Fruit fly (Drosophila melanogaster): ENCODE data around the gene APC7.

APC7 gene

dm6 chrX:6571234-6571915, 25.5 kb upstream of the APC7 start (continued):
- TF ChIP-seq sd (tag; optimal IDR thresholded peaks at IDR 0.05) (peak; percentile 59), stwl (tag; optimal IDR thresholded peaks at IDR 0.05) (peak; percentile 11), jigr1 (GFP tag; IDR thresholded peaks at IDR 0.05) (peak; percentile 83), Ada2b (GFP tag; IDR thresholded peaks at IDR 0.05) (peak; percentile 67), Mrtf (GFP tag; IDR thresholded peaks at IDR 0.05) (peak; percentile 48; the same call in 1 of the 3 replicates), usp (GFP tag; optimal IDR thresholded peaks at IDR 0.05) (no peak), CG8089 (GFP tag; optimal IDR thresholded peaks at IDR 0.05) (peak; percentile 32), CG3065 (GFP tag; optimal IDR thresholded peaks at IDR 0.05) (peak; percentile 40), Awh (GFP tag; IDR thresholded peaks at IDR 0.05) (peak; percentile 66), prd (optimal IDR thresholded peaks at IDR 0.05) (no peak), prd (GFP tag; IDR thresholded peaks at IDR 0.05) (peak; percentile 86), CG15601 (tag; optimal IDR thresholded peaks at IDR 0.05) (peak; percentile 93), CG34376 (GFP tag; optimal IDR thresholded peaks at IDR 0.05) (peak; percentile 22), dmrt99B (tag; optimal IDR thresholded peaks at IDR 0.05) (peak; percentile 95), Antp (GFP tag; optimal IDR thresholded peaks at IDR 0.05) (peak; percentile 35), CG16815 (GFP tag; optimal IDR thresholded peaks at IDR 0.05) (peak; percentile 82), CG10267 (tag; optimal IDR thresholded peaks at IDR 0.05) (peak; percentile 90), Poxn (GFP tag; IDR thresholded peaks at IDR 0.05) (no peak), seq (GFP tag; IDR thresholded peaks at IDR 0.05) (peak; percentile 85), CG18476 (GFP tag; optimal IDR thresholded peaks at IDR 0.05) (peak; percentile 72), crp (GFP tag; optimal IDR thresholded peaks at IDR 0.05) (peak in 1 of 2 experiments; percentile 51), ash1 (GFP tag; optimal IDR thresholded peaks at IDR 0.05) (no peak), CG10959 (GFP tag; IDR thresholded peaks at IDR 0.05) (peak; percentile 80), Sox100B (GFP tag; optimal IDR thresholded peaks at IDR 0.05) (peak; percentile 95), otp (GFP tag; IDR thresholded peaks at IDR 0.05) (0 out of 3 replicates have a peak, but pooled peaks have one; percentile 47), CG30431 (GFP tag; optimal IDR thresholded peaks at IDR 0.05) (peak; percentile 79), sens-2 (GFP tag; IDR thresholded peaks at IDR 0.05) (peak; percentile 62; the same call in 1 of the 2 replicates), Hr3 (GFP tag; optimal IDR thresholded peaks at IDR 0.05) (peak; percentile 84), Hey (tag; optimal IDR thresholded peaks at IDR 0.05) (no peak), Hr51 (GFP tag; optimal IDR thresholded peaks at IDR 0.05) (peak; percentile 24 to 92), slbo (GFP tag; IDR thresholded peaks at IDR 0.05) (peak; percentile 69), dpn (GFP tag; optimal IDR thresholded peaks at IDR 0.05) (peak; percentile 40 to 78), pum (GFP tag; optimal IDR thresholded peaks at IDR 0.05) (peak; percentile 53), CG3995 (GFP tag; optimal IDR thresholded peaks at IDR 0.05) (no peak), CG15514 (GFP tag; optimal IDR thresholded peaks at IDR 0.05) (peak; percentile 49), Sry-β (GFP tag; optimal IDR thresholded peaks at IDR 0.05) (peak; percentile 60), CG1647 (GFP tag; optimal IDR thresholded peaks at IDR 0.05) (no peak), ac (GFP tag; optimal IDR thresholded peaks at IDR 0.05) (peak; percentile 80), fru (optimal IDR thresholded peaks at IDR 0.05) (no peak), nau (GFP tag; optimal IDR thresholded peaks at IDR 0.05) (peak; percentile 86), CG12219 (GFP tag; optimal IDR thresholded peaks at IDR 0.05) (peak; percentile 86), Dref (GFP tag; IDR thresholded peaks at IDR 0.05) (no peak), Mad (GFP tag; optimal IDR thresholded peaks at IDR 0.05) (peak; percentile 6), CG7372 (GFP tag; IDR thresholded peaks at IDR 0.05) (peak; percentile 81), CG7839 (tag; optimal IDR thresholded peaks at IDR 0.05) (peak; percentile 93), CG3838 (GFP tag; optimal IDR thresholded peaks at IDR 0.05) (no peak), slou (GFP tag; optimal IDR thresholded peaks at IDR 0.05) (no peak), run (tag; optimal IDR thresholded peaks at IDR 0.05) (peak; percentile 77), CG18764 (GFP tag; optimal IDR thresholded peaks at IDR 0.05) (peak; percentile 67), so (GFP tag; IDR thresholded peaks at IDR 0.05) (peak; percentile 84; the same call in 1 of the 3 replicates)

All from whole organism, embryonic.